Fruit fly (Drosophila melanogaster): ENCODE results near the gene CG32603.

The CG32603 gene

dm6 chrX:14184062-14184611, at the start of gene CG32603:
TSS of gene CG32603 (plus strand) at chrX:14184561.
- TF ChIP-seq Hr96 (GFP tag; optimal IDR thresholded peaks at IDR 0.05) (no peak), CG5204 (GFP tag; optimal IDR thresholded peaks at IDR 0.05) (no peak), cic (GFP tag; optimal IDR thresholded peaks at IDR 0.05) (no peak)

- TF ChIP-seq ovo (GFP tag; optimal IDR thresholded peaks at IDR 0.05) (no peak), toe (GFP tag; optimal IDR thresholded peaks at IDR 0.05) (no peak), CG33017 (tag; optimal IDR thresholded peaks at IDR 0.05) (no peak), cnc (optimal IDR thresholded peaks at IDR 0.05) (no peak), CG11617 (GFP tag; optimal IDR thresholded peaks at IDR 0.05) (no peak), tj (GFP tag; optimal IDR thresholded peaks at IDR 0.05) (no peak), kay (GFP tag; ENCODE audit: borderline replicate concordance) (no peak), CG1620 (GFP tag; optimal IDR thresholded peaks at IDR 0.05) (no peak), Crg-1 (GFP tag; optimal IDR thresholded peaks at IDR 0.05) (no peak), pad (GFP tag; optimal IDR thresholded peaks at IDR 0.05) (no peak), Mnt (GFP tag; optimal IDR thresholded peaks at IDR 0.05) (no peak), Clk (GFP tag; optimal IDR thresholded peaks at IDR 0.05) (no peak), CG12768 (GFP tag; optimal IDR thresholded peaks at IDR 0.05) (no peak), bab1 (GFP tag; optimal IDR thresholded peaks at IDR 0.05) (no peak), CG14711 (tag; optimal IDR thresholded peaks at IDR 0.05) (no peak), CG7101 (tag; optimal IDR thresholded peaks at IDR 0.05) (no peak), CG5204 (GFP tag; optimal IDR thresholded peaks at IDR 0.05) (no peak), Hr96 (GFP tag; optimal IDR thresholded peaks at IDR 0.05) (no peak), cic (GFP tag; optimal IDR thresholded peaks at IDR 0.05) (no peak), CG7045 (GFP tag; optimal IDR thresholded peaks at IDR 0.05) (no peak)
These were observed 36.2 kb upstream of the CG32603 start for dm6 chrX:14148171-14148570.

- TF ChIP-seq tj (GFP tag; optimal IDR thresholded peaks at IDR 0.05): no peak
- TF ChIP-seq cic (GFP tag; optimal IDR thresholded peaks at IDR 0.05): no peak
- TF ChIP-seq Clk (GFP tag; optimal IDR thresholded peaks at IDR 0.05): no peak
- no peak for TF ChIP-seq ovo (GFP tag; optimal IDR thresholded peaks at IDR 0.05)
- no peak for TF ChIP-seq CG33017 (tag; optimal IDR thresholded peaks at IDR 0.05)
- no peak for TF ChIP-seq CG1620 (GFP tag; optimal IDR thresholded peaks at IDR 0.05)
- no peak for TF ChIP-seq cnc (optimal IDR thresholded peaks at IDR 0.05)
- no peak for TF ChIP-seq CG14711 (tag; optimal IDR thresholded peaks at IDR 0.05)
- no peak for TF ChIP-seq Crg-1 (GFP tag; optimal IDR thresholded peaks at IDR 0.05)
- TF ChIP-seq pad (GFP tag; optimal IDR thresholded peaks at IDR 0.05): no peak
- no peak for TF ChIP-seq CG11617 (GFP tag; optimal IDR thresholded peaks at IDR 0.05)
- no peak for TF ChIP-seq kay (GFP tag; ENCODE audit: borderline replicate concordance)
- TF ChIP-seq CG12768 (GFP tag; optimal IDR thresholded peaks at IDR 0.05): no peak
- no peak for TF ChIP-seq CG5204 (GFP tag; optimal IDR thresholded peaks at IDR 0.05)
- no peak for TF ChIP-seq CG7045 (GFP tag; optimal IDR thresholded peaks at IDR 0.05)
- TF ChIP-seq CG7101 (tag; optimal IDR thresholded peaks at IDR 0.05): no peak
- no peak for TF ChIP-seq Mnt (GFP tag; optimal IDR thresholded peaks at IDR 0.05)
- no peak for TF ChIP-seq toe (GFP tag; optimal IDR thresholded peaks at IDR 0.05)
These were observed 35.0 kb upstream of the CG32603 start for dm6 chrX:14149312-14149711.

dm6 chrX:14151906-14152305, 32.5 kb upstream of the CG32603 start, which contains the start of gene CG12479:
TSS of gene CG12479 (minus strand) at chrX:14152006.
- no peak for TF ChIP-seq ovo (GFP tag; optimal IDR thresholded peaks at IDR 0.05)
- no peak for TF ChIP-seq CG5204 (GFP tag; optimal IDR thresholded peaks at IDR 0.05)
- no peak for TF ChIP-seq Clk (GFP tag; optimal IDR thresholded peaks at IDR 0.05)
- no peak for TF ChIP-seq CG7045 (GFP tag; optimal IDR thresholded peaks at IDR 0.05)
- no peak for TF ChIP-seq CG14711 (tag; optimal IDR thresholded peaks at IDR 0.05)
- TF ChIP-seq pad (GFP tag; optimal IDR thresholded peaks at IDR 0.05): no peak
- TF ChIP-seq CG1620 (GFP tag; optimal IDR thresholded peaks at IDR 0.05): no peak
- no peak for TF ChIP-seq Crg-1 (GFP tag; optimal IDR thresholded peaks at IDR 0.05)
- TF ChIP-seq CG11617 (GFP tag; optimal IDR thresholded peaks at IDR 0.05): no peak
- TF ChIP-seq cic (GFP tag; optimal IDR thresholded peaks at IDR 0.05): no peak
- TF ChIP-seq CG7101 (tag; optimal IDR thresholded peaks at IDR 0.05): no peak
- no peak for TF ChIP-seq toe (GFP tag; optimal IDR thresholded peaks at IDR 0.05)

dm6 chrX:14153689-14154088, 30.7 kb upstream of the CG32603 start:
- TF ChIP-seq Mnt (GFP tag; optimal IDR thresholded peaks at IDR 0.05): no peak

dm6 chrX:14169068-14169642, 15.2 kb upstream of the CG32603 start, which contains the start of gene CG12480:
TSS of gene CG12480 (plus strand) at chrX:14169592.
- TF ChIP-seq CG12768 (GFP tag; optimal IDR thresholded peaks at IDR 0.05): no peak
- no peak for TF ChIP-seq cnc (optimal IDR thresholded peaks at IDR 0.05)
- TF ChIP-seq bab1 (GFP tag; optimal IDR thresholded peaks at IDR 0.05): no peak
- no peak for TF ChIP-seq CG5204 (GFP tag; optimal IDR thresholded peaks at IDR 0.05)
- no peak for TF ChIP-seq CG1620 (GFP tag; optimal IDR thresholded peaks at IDR 0.05)
- no peak for TF ChIP-seq kay (GFP tag; ENCODE audit: borderline replicate concordance)
- TF ChIP-seq Hr96 (GFP tag; optimal IDR thresholded peaks at IDR 0.05): no peak
- no peak for TF ChIP-seq toe (GFP tag; optimal IDR thresholded peaks at IDR 0.05)
- no peak for TF ChIP-seq Clk (GFP tag; optimal IDR thresholded peaks at IDR 0.05)
- TF ChIP-seq CG33017 (tag; optimal IDR thresholded peaks at IDR 0.05): no peak

- TF ChIP-seq tj (GFP tag; optimal IDR thresholded peaks at IDR 0.05) (no peak), Hr96 (GFP tag; optimal IDR thresholded peaks at IDR 0.05) (no peak), CG12768 (GFP tag; optimal IDR thresholded peaks at IDR 0.05) (no peak), CG11617 (GFP tag; optimal IDR thresholded peaks at IDR 0.05) (no peak), cic (GFP tag; optimal IDR thresholded peaks at IDR 0.05) (no peak), CG7101 (tag; optimal IDR thresholded peaks at IDR 0.05) (no peak), CG14711 (tag; optimal IDR thresholded peaks at IDR 0.05) (no peak), CG1620 (GFP tag; optimal IDR thresholded peaks at IDR 0.05) (no peak), Clk (GFP tag; optimal IDR thresholded peaks at IDR 0.05) (no peak), kay (GFP tag; ENCODE audit: borderline replicate concordance) (no peak), pad (GFP tag; optimal IDR thresholded peaks at IDR 0.05) (no peak), Crg-1 (GFP tag; optimal IDR thresholded peaks at IDR 0.05) (no peak), Mnt (GFP tag; optimal IDR thresholded peaks at IDR 0.05) (no peak), ovo (GFP tag; optimal IDR thresholded peaks at IDR 0.05) (no peak)
These were observed 11.8 kb upstream of the CG32603 start, which contains the start of gene betaNACtes1 for dm6 chrX:14172524-14172923. TSS of gene betaNACtes1 (minus strand) at chrX:14172624.

Data from whole organism, adult.